Worm (Caenorhabditis elegans) whole organism, young adult: ENCODE data around the gene C45G9.12.

Source experiments
- C17E4.6 ChIP-seq: fragments of 200-800 bp; sonication (Bioruptor generic); IDR thresholded peaks from 2 replicates; pipeline ENCODE4 v1.3.6; 2022; ENCODE audit warnings: missing genetic modification reagents, missing genetic modification characterization, missing compliant biosample characterization
- F10E7.11 ChIP-seq: sonication (generic microtip); optimal IDR thresholded peaks from 2 replicates; lab custom pipeline; 2017; ENCODE audit warnings: mild to moderate bottlenecking, missing genetic modification characterization, moderate library complexity, missing compliant biosample characterization
- F22D6.2 ChIP-seq: sonication (generic microtip); optimal IDR thresholded peaks from 2 replicates; lab custom pipeline; 2016; ENCODE audit warnings: mild to moderate bottlenecking, missing genetic modification characterization, missing compliant biosample characterization
- F33H1.4 ChIP-seq: fragments of 200-800 bp; sonication (Bioruptor generic); IDR thresholded peaks from 2 replicates; pipeline ENCODE4 v1.3.6; 2022; ENCODE audit warnings: missing genetic modification reagents, missing genetic modification characterization, missing compliant biosample characterization
- F39B2.1 ChIP-seq: fragments of 200-800 bp; sonication (Bioruptor generic); IDR thresholded peaks from 2 replicates; pipeline ENCODE4 v1.3.6; 2022; ENCODE audit warnings: missing genetic modification reagents, missing genetic modification characterization, missing compliant biosample characterization
- F57A8.1 ChIP-seq: fragments of 200-800 bp; sonication (Bioruptor generic); optimal IDR thresholded peaks from 2 replicates; lab custom pipeline; 2018; ENCODE audit warnings: mild to moderate bottlenecking, missing genetic modification characterization, moderate library complexity, missing compliant biosample characterization
- K12H6.12 ChIP-seq: fragments of 200-800 bp; sonication (Bioruptor generic); optimal IDR thresholded peaks from 2 replicates; lab custom pipeline; 2018; ENCODE audit warnings: mild to moderate bottlenecking, missing genetic modification characterization, missing compliant biosample characterization
- T07F8.4 ChIP-seq: sonication (generic microtip); optimal IDR thresholded peaks from 2 replicates; lab custom pipeline; 2016; ENCODE audit warnings: mild to moderate bottlenecking, missing genetic modification characterization, moderate library complexity, missing compliant biosample characterization
- Y53G8AR.9 ChIP-seq: fragments of 200-800 bp; sonication (Bioruptor generic); conservative IDR thresholded peaks from 2 replicates; pipeline ENCODE4 v1.3.6; 2022; ENCODE audit warnings: missing genetic modification reagents, missing genetic modification characterization, missing compliant biosample characterization
- ama-1 ChIP-seq, 3 experiments: fragments of 150-350 bp in 1 of 3; sonication (generic microtip) in 2 of 3; optimal IDR thresholded peaks; 2 replicates each; lab custom pipeline; 2014 to 2018; ENCODE audit warnings: missing biosample characterization in 2 of 3, missing genetic modification characterization in 2 of 3, missing genetic modification reagents in 2 of 3
- aptf-3 ChIP-seq: fragments of 200-800 bp; sonication (Bioruptor generic); IDR thresholded peaks from 2 replicates; pipeline ENCODE4 v1.3.6; 2022; ENCODE audit warnings: missing genetic modification characterization, missing compliant biosample characterization
- athp-1 ChIP-seq: sonication (generic microtip); optimal IDR thresholded peaks from 2 replicates; lab custom pipeline; 2017; ENCODE audit warnings: mild to moderate bottlenecking, missing genetic modification characterization, missing compliant biosample characterization
- attf-3 ChIP-seq: fragments of 200-800 bp; sonication (Bioruptor generic); conservative IDR thresholded peaks from 2 replicates; pipeline ENCODE4 v1.3.6; 2022; ENCODE audit warnings: missing genetic modification reagents, missing genetic modification characterization, missing compliant biosample characterization
- bed-1 ChIP-seq: fragments of 200-800 bp; sonication (Bioruptor generic); IDR thresholded peaks from 2 replicates; pipeline ENCODE4 v1.3.6; 2022; ENCODE audit warnings: missing genetic modification reagents, missing genetic modification characterization, missing compliant biosample characterization
- bed-2 ChIP-seq: fragments of 200-800 bp; sonication (Bioruptor generic); IDR thresholded peaks from 2 replicates; pipeline ENCODE4 v1.3.6; 2022; ENCODE audit warnings: missing genetic modification reagents, missing genetic modification characterization, missing compliant biosample characterization
- cebp-1 ChIP-seq, 2 experiments: fragments of 200-800 bp in 1 of 2; sonication (Bioruptor generic) in 1 of 2; sonication (generic microtip) in 1 of 2; IDR thresholded peaks in 1 of 2; optimal IDR thresholded peaks in 1 of 2; 2 replicates each; pipeline versions ENCODE4 v1.3.6 to Lab custom; 2017 to 2022; ENCODE audit warnings: missing compliant biosample characterization in 2 of 2, missing genetic modification characterization in 2 of 2, mild to moderate bottlenecking in 1 of 2, missing genetic modification reagents in 1 of 2, moderate library complexity in 1 of 2
- ceh-79 ChIP-seq: sonication (generic microtip); optimal IDR thresholded peaks from 2 replicates; lab custom pipeline; 2017; ENCODE audit warnings: mild to moderate bottlenecking, missing genetic modification characterization, missing compliant biosample characterization
- chd-7 ChIP-seq: sonication (generic microtip); optimal IDR thresholded peaks from 2 replicates; lab custom pipeline; 2016; ENCODE audit warnings: mild to moderate bottlenecking, missing genetic modification characterization, moderate library complexity, missing compliant biosample characterization
- ekl-4 ChIP-seq: fragments of 200-800 bp; sonication (Bioruptor generic); IDR thresholded peaks from 2 replicates; pipeline ENCODE4 v1.3.6; 2022; ENCODE audit warnings: missing genetic modification reagents, missing genetic modification characterization, missing compliant biosample characterization
- ets-4 ChIP-seq: fragments of 200-800 bp; sonication (Bioruptor generic); optimal IDR thresholded peaks from 2 replicates; lab custom pipeline; 2018; ENCODE audit warnings: mild to moderate bottlenecking, missing genetic modification characterization, missing compliant biosample characterization
- gei-17 ChIP-seq: fragments of 200-800 bp; sonication (Bioruptor generic); optimal IDR thresholded peaks from 2 replicates; lab custom pipeline; 2018; ENCODE audit warnings: mild to moderate bottlenecking, missing genetic modification characterization, missing compliant biosample characterization
- him-1 ChIP-seq: sonication (generic microtip); optimal IDR thresholded peaks from 2 replicates; lab custom pipeline; 2016; ENCODE audit warnings: missing genotype, missing genetic modification reagents, missing genetic modification characterization, missing compliant biosample characterization
- hlh-26 ChIP-seq: fragments of 200-800 bp; sonication (Bioruptor generic); conservative IDR thresholded peaks from 2 replicates; pipeline ENCODE4 v1.3.6; 2022; ENCODE audit warnings: missing genetic modification reagents, missing genetic modification characterization, missing compliant biosample characterization
- hmg-1.2 ChIP-seq: fragments of 200-800 bp; sonication (Bioruptor generic); IDR thresholded peaks from 2 replicates; pipeline ENCODE4 v1.3.6; 2022; ENCODE audit warnings: missing genetic modification reagents, missing genetic modification characterization, missing compliant biosample characterization
- hrde-1 ChIP-seq: sonication (generic microtip); optimal IDR thresholded peaks from 2 replicates; lab custom pipeline; 2016; ENCODE audit warnings: missing genetic modification characterization, mild to moderate bottlenecking, missing compliant biosample characterization, moderate library complexity, missing genotype, missing genetic modification reagents, borderline replicate concordance
- hsf-1 ChIP-seq: fragments of 200-800 bp; sonication (Bioruptor generic); IDR thresholded peaks from 2 replicates; pipeline ENCODE4 v1.3.6; 2022; ENCODE audit warnings: missing genetic modification reagents, missing genetic modification characterization, missing compliant biosample characterization
- lag-1 ChIP-seq: fragments of 200-800 bp; sonication (Bioruptor generic); IDR thresholded peaks from 2 replicates; pipeline ENCODE4 v1.3.6; 2022; ENCODE audit warnings: missing genetic modification reagents, missing genetic modification characterization, missing compliant biosample characterization
- let-607 ChIP-seq, 2 experiments: fragments of 200-800 bp in 1 of 2; sonication (Bioruptor generic) in 1 of 2; sonication (generic microtip) in 1 of 2; optimal IDR thresholded peaks; 2 replicates each; lab custom pipeline; 2016 to 2018; ENCODE audit warnings: mild to moderate bottlenecking in 2 of 2, missing compliant biosample characterization in 2 of 2, missing genetic modification characterization in 2 of 2, moderate library complexity in 2 of 2, missing genotype in 1 of 2
- lin-35 ChIP-seq, 3 experiments: fragments of 150-350 bp in 2 of 3; sonication (generic microtip) in 1 of 3; optimal IDR thresholded peaks; 2 replicates each; lab custom pipeline; 2014 to 2018; ENCODE audit warnings: missing biosample characterization in 3 of 3, missing genetic modification characterization in 3 of 3, missing genetic modification reagents in 3 of 3
- lin-54 ChIP-seq: fragments of 200-800 bp; sonication (Bioruptor generic); optimal IDR thresholded peaks from 2 replicates; lab custom pipeline; 2018; ENCODE audit warnings: mild to moderate bottlenecking, missing genetic modification characterization, missing compliant biosample characterization
- madf-10 ChIP-seq: sonication (generic microtip); optimal IDR thresholded peaks from 2 replicates; lab custom pipeline; 2016; ENCODE audit warnings: mild to moderate bottlenecking, missing genetic modification characterization, missing compliant biosample characterization
- mcd-1 ChIP-seq: fragments of 200-800 bp; sonication (Bioruptor generic); IDR thresholded peaks from 2 replicates; pipeline ENCODE4 v1.3.6; 2022; ENCODE audit warnings: missing genetic modification reagents, missing genetic modification characterization, missing compliant biosample characterization
- mxl-1 ChIP-seq: sonication (generic microtip); optimal IDR thresholded peaks from 2 replicates; lab custom pipeline; 2016; ENCODE audit warnings: missing genetic modification characterization, missing compliant biosample characterization
- nfya-1 ChIP-seq: sonication (generic microtip); optimal IDR thresholded peaks from 2 replicates; lab custom pipeline; 2017; ENCODE audit warnings: antibody characterized with exemption, missing compliant biosample characterization, missing genetic modification characterization, borderline replicate concordance; ENCODE audit not compliant: insufficient read depth
- nfyb-1 ChIP-seq: fragments of 200-800 bp; sonication (Bioruptor generic); IDR thresholded peaks from 2 replicates; pipeline ENCODE4 v1.3.6; 2022; ENCODE audit warnings: missing genetic modification reagents, missing genetic modification characterization, missing compliant biosample characterization
- nhr-27 ChIP-seq: fragments of 200-800 bp; sonication (Bioruptor generic); optimal IDR thresholded peaks from 2 replicates; lab custom pipeline; 2018; ENCODE audit warnings: mild to moderate bottlenecking, missing genetic modification characterization, moderate library complexity, missing compliant biosample characterization
- nhr-90 ChIP-seq: sonication (generic microtip); optimal IDR thresholded peaks from 2 replicates; lab custom pipeline; 2016; ENCODE audit warnings: missing genotype, mild to moderate bottlenecking, missing genetic modification characterization, missing compliant biosample characterization
- pbrm-1 ChIP-seq: fragments of 200-800 bp; sonication (Bioruptor generic); IDR thresholded peaks from 2 replicates; pipeline ENCODE4 v1.3.6; 2022; ENCODE audit warnings: missing genetic modification reagents, missing genetic modification characterization, missing compliant biosample characterization
- rcor-1 ChIP-seq: fragments of 200-800 bp; sonication (Bioruptor generic); IDR thresholded peaks from 2 replicates; pipeline ENCODE4 v1.3.6; 2022; ENCODE audit warnings: missing genetic modification reagents, missing genetic modification characterization, missing compliant biosample characterization
- somi-1 ChIP-seq: fragments of 200-800 bp; sonication (Bioruptor generic); optimal IDR thresholded peaks from 2 replicates; lab custom pipeline; 2018; ENCODE audit warnings: mild to moderate bottlenecking, missing genetic modification characterization, missing compliant biosample characterization
- sptf-2 ChIP-seq: fragments of 200-800 bp; sonication (Bioruptor generic); optimal IDR thresholded peaks from 2 replicates; lab custom pipeline; 2018; ENCODE audit warnings: mild to moderate bottlenecking, missing genetic modification characterization, missing compliant biosample characterization
- tlf-1 ChIP-seq: fragments of 200-800 bp; sonication (Bioruptor generic); optimal IDR thresholded peaks from 2 replicates; lab custom pipeline; 2018; ENCODE audit warnings: mild to moderate bottlenecking, missing genetic modification characterization, missing compliant biosample characterization
- xnd-1 ChIP-seq: sonication (generic microtip); optimal IDR thresholded peaks from 2 replicates; lab custom pipeline; 2016; ENCODE audit warnings: missing genotype, missing genetic modification reagents, missing genetic modification characterization, missing compliant biosample characterization
- zfh-2 ChIP-seq: fragments of 200-800 bp; sonication (Bioruptor generic); conservative IDR thresholded peaks from 2 replicates; pipeline ENCODE4 v1.3.6; 2022; ENCODE audit warnings: missing genetic modification reagents, missing genetic modification characterization, missing compliant biosample characterization
- zim-3 ChIP-seq: sonication (generic microtip); optimal IDR thresholded peaks from 2 replicates; lab custom pipeline; 2017; ENCODE audit warnings: mild to moderate bottlenecking, missing genetic modification characterization, moderate library complexity, missing compliant biosample characterization
- ztf-26 ChIP-seq: sonication (generic microtip); optimal IDR thresholded peaks from 2 replicates; lab custom pipeline; 2017; ENCODE audit warnings: missing genetic modification characterization, missing compliant biosample characterization
- ztf-28 ChIP-seq: fragments of 200-800 bp; sonication (Bioruptor generic); IDR thresholded peaks from 2 replicates; pipeline ENCODE4 v1.3.6; 2022; ENCODE audit warnings: missing genetic modification reagents, missing genetic modification characterization, missing compliant biosample characterization
- ztf-3 ChIP-seq: fragments of 200-800 bp; sonication (Bioruptor generic); optimal IDR thresholded peaks from 2 replicates; lab custom pipeline; 2018; ENCODE audit warnings: mild to moderate bottlenecking, missing genetic modification characterization, missing compliant biosample characterization

Gene C45G9.12

DNA sequence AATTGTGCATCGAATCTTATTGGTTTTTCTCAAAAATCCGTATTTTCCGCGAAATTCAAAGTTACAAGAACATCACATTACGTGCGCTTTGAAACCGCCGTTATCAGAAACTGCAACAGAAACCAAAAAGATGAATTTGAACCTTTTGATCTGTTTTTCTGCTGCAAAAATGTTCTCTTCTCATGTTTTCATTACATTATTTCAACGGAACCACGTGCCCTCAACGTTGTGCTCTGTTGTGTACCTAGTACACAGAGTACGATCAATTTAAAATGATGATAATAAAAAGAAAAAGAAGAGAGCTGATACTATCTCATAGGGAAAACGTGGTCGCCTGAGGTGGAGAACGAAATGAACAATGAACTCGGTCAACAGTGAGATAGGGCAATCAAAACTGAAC is 6.7 kb upstream of the C45G9.12 start (continued):
- TF ChIP-seq Y53G8AR.9 (GFP tag; lab: Robert Waterston, UW) (0 out of 2 replicates have a peak, but pooled peaks have one; percentile 44), lin-54 (GFP tag; lab: Kevin White, UChicago) (no peak), nhr-27 (tag; lab: Kevin White, UChicago) (no peak), lag-1 (GFP tag; lab: Robert Waterston, UW) (no peak), F10E7.11 (tag; lab: Kevin White, UChicago) (no peak), ama-1 (optimal IDR thresholded peaks at IDR 0.05; lab: Kevin White, UChicago) (no peak), ama-1 (GFP tag; optimal IDR thresholded peaks at IDR 0.05; lab: Kevin White, UChicago) (no peak), ztf-28 (GFP tag; lab: Robert Waterston, UW) (no peak), him-1 (tag; lab: Kevin White, UChicago) (no peak), somi-1 (GFP tag; lab: Kevin White, UChicago) (peak; percentile 85), ztf-26 (tag; lab: Kevin White, UChicago) (peak; percentile 56), hsf-1 (GFP tag; lab: Robert Waterston, UW) (no peak), attf-3 (no peak), zim-3 (no peak), sptf-2 (GFP tag; lab: Kevin White, UChicago) (no peak), ceh-79 (tag; lab: Kevin White, UChicago) (no peak), pbrm-1 (no peak), mcd-1 (GFP tag; lab: Robert Waterston, UW) (peak; percentile 10; the same call in 1 of the 2 replicates), F57A8.1 (no peak), ztf-3 (GFP tag; lab: Kevin White, UChicago) (no peak), C17E4.6 (GFP tag; lab: Robert Waterston, UW) (no peak), mxl-1 (tag; lab: Kevin White, UChicago) (no peak), F39B2.1 (GFP tag; lab: Robert Waterston, UW) (no peak), ekl-4 (GFP tag; lab: Robert Waterston, UW) (no peak), nfya-1 (tag; lab: Kevin White, UChicago) (no peak), athp-1 (tag; lab: Kevin White, UChicago) (no peak), ets-4 (GFP tag; lab: Kevin White, UChicago) (no peak), cebp-1 (GFP tag; IDR thresholded peaks at IDR 0.05; lab: Robert Waterston, UW) (peak; percentile 33; the same call in 1 of the 2 replicates), cebp-1 (tag; optimal IDR thresholded peaks at IDR 0.05; lab: Kevin White, UChicago) (peak; percentile 61), bed-1 (no peak), hmg-1.2 (peak; percentile 16; the same call in 1 of the 2 replicates), xnd-1 (no peak), gei-17 (no peak), F22D6.2 (peak; percentile 76), let-607 (tag; optimal IDR thresholded peaks at IDR 0.05; lab: Kevin White, UChicago) (peak in 1 of 2 experiments; percentile 36), zfh-2 (GFP tag; lab: Robert Waterston, UW) (no peak), nfyb-1 (0 out of 2 replicates have a peak, but pooled peaks have one; percentile 42), chd-7 (tag; lab: Kevin White, UChicago) (no peak), madf-10 (tag; lab: Kevin White, UChicago) (no peak), lin-35 (GFP tag; optimal IDR thresholded peaks at IDR 0.05; lab: Kevin White, UChicago) (peak in 1 of 3 experiments; percentile 14), bed-2 (GFP tag; lab: Robert Waterston, UW) (no peak), T07F8.4 (tag; lab: Kevin White, UChicago) (no peak), tlf-1 (GFP tag; lab: Kevin White, UChicago) (peak; percentile 18), F33H1.4 (no peak), nhr-90 (tag; lab: Kevin White, UChicago) (no peak), rcor-1 (no peak), K12H6.12 (peak; percentile 20), hrde-1 (no peak), aptf-3 (GFP tag; lab: Robert Waterston, UW) (no peak), hlh-26 (GFP tag; lab: Robert Waterston, UW) (no peak)
